Fruit fly (Drosophila melanogaster): ENCODE results near the gene sws.

dm6 chrX:7930236-7931027 is 37.6 kb downstream of the sws start:
- no peak for TF ChIP-seq h (optimal IDR thresholded peaks at IDR 0.05)
- no peak for TF ChIP-seq Sin3A (optimal IDR thresholded peaks at IDR 0.05)

Measured in Kc167 (cell line).